ENCODE assay signal across 1 fruit fly cellular context in genomic region chrX:17125017-17125821, dm6.
TF ChIP-seq lines count a peak whose summit lies in the region.

No protein-coding gene starts in this region.

TF ChIP-seq in whole organism, embryonic, 481 proteins besides CTCF, POLR2A, EP300 and RAD21 (continued from another document and continues in another):
- peak; percentile 72 for TF ChIP-seq CG14014 (GFP tag; IDR thresholded peaks at IDR 0.05; lab: Robert Waterston, UW)
- peak; percentile 90 for TF ChIP-seq amos (GFP tag; IDR thresholded peaks at IDR 0.05; lab: Robert Waterston, UW; ENCODE audit: partially characterized antibody)
- no peak for TF ChIP-seq ATbp (GFP tag; optimal IDR thresholded peaks at IDR 0.05; lab: Kevin White, UChicago)
- peak; percentile 78 for TF ChIP-seq CG32532 (GFP tag; IDR thresholded peaks at IDR 0.05; lab: Robert Waterston, UW)
- TF ChIP-seq Dp (GFP tag; optimal IDR thresholded peaks at IDR 0.05; lab: Kevin White, UChicago): no peak
- TF ChIP-seq HLHmδ (GFP tag; optimal IDR thresholded peaks at IDR 0.05; lab: Kevin White, UChicago): peak; percentile 57
- TF ChIP-seq gcm (GFP tag; optimal IDR thresholded peaks at IDR 0.05; lab: Kevin White, UChicago): peak; percentile 8
- TF ChIP-seq kay (GFP tag; optimal IDR thresholded peaks at IDR 0.05; lab: Kevin White, UChicago): peak; percentile 6
- TF ChIP-seq CG31365 (tag; optimal IDR thresholded peaks at IDR 0.05; lab: Kevin White, UChicago): no peak
- TF ChIP-seq vnd (GFP tag; IDR thresholded peaks at IDR 0.05; lab: Robert Waterston, UW; ENCODE audit: partially characterized antibody): peak; percentile 92
- TF ChIP-seq CG1832 (GFP tag; optimal IDR thresholded peaks at IDR 0.05; lab: Kevin White, UChicago): peak; percentile 75
- TF ChIP-seq p53 (GFP tag; optimal IDR thresholded peaks at IDR 0.05; lab: Kevin White, UChicago): no peak
- TF ChIP-seq tio (GFP tag; optimal IDR thresholded peaks at IDR 0.05; lab: Kevin White, UChicago): peak; percentile 35
- peak; percentile 22; the same call in 1 of the 2 replicates for TF ChIP-seq Ravus (GFP tag; IDR thresholded peaks at IDR 0.05; lab: Robert Waterston, UW)
- peak; percentile 31 for TF ChIP-seq Nf-YB (GFP tag; optimal IDR thresholded peaks at IDR 0.05; lab: Kevin White, UChicago)
- 0 out of 3 replicates have a peak, but pooled peaks have one; percentile 30 for TF ChIP-seq H15 (GFP tag; IDR thresholded peaks at IDR 0.05; lab: Robert Waterston, UW)
- TF ChIP-seq CG10274 (GFP tag; optimal IDR thresholded peaks at IDR 0.05; lab: Kevin White, UChicago): peak; percentile 8
- no peak for TF ChIP-seq gce (GFP tag; IDR thresholded peaks at IDR 0.05; lab: Robert Waterston, UW)
- no peak for TF ChIP-seq CG12071 (GFP tag; optimal IDR thresholded peaks at IDR 0.05; lab: Kevin White, UChicago)
- peak; percentile 38 for TF ChIP-seq CG13775 (GFP tag; optimal IDR thresholded peaks at IDR 0.05; lab: Kevin White, UChicago)
- TF ChIP-seq HLH54F (GFP tag; optimal IDR thresholded peaks at IDR 0.05; lab: Kevin White, UChicago): peak; percentile 1
- no peak for TF ChIP-seq CG43689 (GFP tag; IDR thresholded peaks at IDR 0.05; lab: Robert Waterston, UW)
- peak; percentile 23 to 80 for TF ChIP-seq Hr51 (GFP tag; optimal IDR thresholded peaks at IDR 0.05; lab: Kevin White, UChicago)
- TF ChIP-seq Xbp1 (GFP tag; optimal IDR thresholded peaks at IDR 0.05; lab: Kevin White, UChicago): peak; percentile 43
- peak; percentile 34 for TF ChIP-seq CG8388 (GFP tag; optimal IDR thresholded peaks at IDR 0.05; lab: Kevin White, UChicago)
- TF ChIP-seq lab (GFP tag; optimal IDR thresholded peaks at IDR 0.05; lab: Kevin White, UChicago): peak; percentile 87
- TF ChIP-seq ham (GFP tag; IDR thresholded peaks at IDR 0.05; lab: Robert Waterston, UW): peak; percentile 23; the same call in 1 of the 2 replicates
- TF ChIP-seq CG2199 (GFP tag; IDR thresholded peaks at IDR 0.05; lab: Robert Waterston, UW): no peak
- no peak for TF ChIP-seq CG31388 (GFP tag; optimal IDR thresholded peaks at IDR 0.05; lab: Kevin White, UChicago)
- peak; percentile 13 for TF ChIP-seq gsb-n (tag; optimal IDR thresholded peaks at IDR 0.05; lab: Kevin White, UChicago)
- no peak; the same call in none of the 2 replicates for TF ChIP-seq E2f2 (GFP tag; IDR thresholded peaks at IDR 0.05; lab: Robert Waterston, UW)
- TF ChIP-seq NK7.1 (GFP tag; optimal IDR thresholded peaks at IDR 0.05; lab: Kevin White, UChicago): no peak
- TF ChIP-seq ase (GFP tag; IDR thresholded peaks at IDR 0.05; lab: Robert Waterston, UW): peak; percentile 58; the same call in 1 of the 3 replicates
- no peak for TF ChIP-seq CG31224 (GFP tag; IDR thresholded peaks at IDR 0.05; lab: Robert Waterston, UW)
- TF ChIP-seq HLH3B (GFP tag; IDR thresholded peaks at IDR 0.05; lab: Robert Waterston, UW): peak; percentile 76
- peak; percentile 18 for TF ChIP-seq grn (GFP tag; optimal IDR thresholded peaks at IDR 0.05; lab: Kevin White, UChicago)
- peak; percentile 52; the same call in 1 of the 3 replicates for TF ChIP-seq CG11093 (GFP tag; IDR thresholded peaks at IDR 0.05; lab: Robert Waterston, UW)
- peak; percentile 25 to 33 for TF ChIP-seq Trl (optimal IDR thresholded peaks at IDR 0.05; lab: Kevin White, UChicago)
- peak; percentile 50 for TF ChIP-seq Trl (GFP tag; optimal IDR thresholded peaks at IDR 0.05; lab: Kevin White, UChicago)
- TF ChIP-seq CG9932 (GFP tag; IDR thresholded peaks at IDR 0.05; lab: Robert Waterston, UW): peak; percentile 63
- peak; percentile 37 for TF ChIP-seq CG17385 (GFP tag; optimal IDR thresholded peaks at IDR 0.05; lab: Kevin White, UChicago)
- TF ChIP-seq Sox102F (GFP tag; optimal IDR thresholded peaks at IDR 0.05; lab: Kevin White, UChicago): peak; percentile 64
- peak; percentile 13 for TF ChIP-seq CG9437 (GFP tag; optimal IDR thresholded peaks at IDR 0.05; lab: Kevin White, UChicago)
- TF ChIP-seq bab2 (GFP tag; optimal IDR thresholded peaks at IDR 0.05; lab: Kevin White, UChicago): no peak
- TF ChIP-seq CG1647 (GFP tag; optimal IDR thresholded peaks at IDR 0.05; lab: Kevin White, UChicago): no peak
- TF ChIP-seq CG2889 (GFP tag; IDR thresholded peaks at IDR 0.05; lab: Robert Waterston, UW): peak; percentile 69; the same call in 2 of the 3 replicates
- TF ChIP-seq maf-S (GFP tag; optimal IDR thresholded peaks at IDR 0.05; lab: Kevin White, UChicago): peak; percentile 40
- no peak for TF ChIP-seq CG1792 (GFP tag; optimal IDR thresholded peaks at IDR 0.05; lab: Kevin White, UChicago)
- no peak for TF ChIP-seq Atf-2 (GFP tag; optimal IDR thresholded peaks at IDR 0.05; lab: Kevin White, UChicago)
- TF ChIP-seq ftz-f1 (GFP tag; optimal IDR thresholded peaks at IDR 0.05; lab: Kevin White, UChicago): peak; percentile 86
- TF ChIP-seq Bgb (GFP tag; IDR thresholded peaks at IDR 0.05; lab: Robert Waterston, UW; ENCODE audit: partially characterized antibody): peak; percentile 86
- TF ChIP-seq Mes4 (GFP tag; optimal IDR thresholded peaks at IDR 0.05; lab: Kevin White, UChicago): no peak
- peak; percentile 33; the same call in 1 of the 2 replicates for TF ChIP-seq GATAe (GFP tag; conservative IDR thresholded peaks at IDR 0.05; lab: Robert Waterston, UW)
- TF ChIP-seq repo (GFP tag; optimal IDR thresholded peaks at IDR 0.05; lab: Kevin White, UChicago): no peak
- TF ChIP-seq peb (GFP tag; IDR thresholded peaks at IDR 0.05; lab: Robert Waterston, UW): peak; percentile 36; the same call in 1 of the 2 replicates
- TF ChIP-seq zfh1 (GFP tag; IDR thresholded peaks at IDR 0.05; lab: Robert Waterston, UW): peak; percentile 65; the same call in 2 of the 3 replicates
- TF ChIP-seq Atf6 (GFP tag; IDR thresholded peaks at IDR 0.05; lab: Robert Waterston, UW): peak; percentile 74
- TF ChIP-seq CG15479 (GFP tag; optimal IDR thresholded peaks at IDR 0.05; lab: Kevin White, UChicago): peak; percentile 76
- TF ChIP-seq E2f1 (GFP tag; IDR thresholded peaks at IDR 0.05; lab: Robert Waterston, UW): peak; percentile 75
- no peak for TF ChIP-seq sc (optimal IDR thresholded peaks at IDR 0.05; lab: Kevin White, UChicago)
- no peak for TF ChIP-seq sc (GFP tag; optimal IDR thresholded peaks at IDR 0.05; lab: Kevin White, UChicago)
- no peak for TF ChIP-seq CG4617 (GFP tag; optimal IDR thresholded peaks at IDR 0.05; lab: Kevin White, UChicago; ENCODE audit: borderline replicate concordance)
- TF ChIP-seq CG18262 (tag; optimal IDR thresholded peaks at IDR 0.05; lab: Kevin White, UChicago): peak; percentile 68
- no peak for TF ChIP-seq usp (GFP tag; optimal IDR thresholded peaks at IDR 0.05; lab: Kevin White, UChicago)
- no peak; the same call in 1 of the 2 replicates for TF ChIP-seq Adf1 (GFP tag; IDR thresholded peaks at IDR 0.05; lab: Robert Waterston, UW)
- TF ChIP-seq pros (GFP tag; optimal IDR thresholded peaks at IDR 0.05; lab: Kevin White, UChicago): peak; percentile 22
- TF ChIP-seq Ssrp (tag; optimal IDR thresholded peaks at IDR 0.05; lab: Kevin White, UChicago): peak; percentile 23
- no peak for TF ChIP-seq tup (GFP tag; optimal IDR thresholded peaks at IDR 0.05; lab: Kevin White, UChicago)
- peak; percentile 49 for TF ChIP-seq CG10543 (GFP tag; optimal IDR thresholded peaks at IDR 0.05; lab: Kevin White, UChicago)
- no peak for TF ChIP-seq CkIIα-i1 (GFP tag; IDR thresholded peaks at IDR 0.05; lab: Robert Waterston, UW)
- peak; percentile 57; the same call in 2 of the 3 replicates for TF ChIP-seq Dbx (GFP tag; IDR thresholded peaks at IDR 0.05; lab: Robert Waterston, UW)
- peak; percentile 92 for TF ChIP-seq sna (GFP tag; IDR thresholded peaks at IDR 0.05; lab: Robert Waterston, UW; ENCODE audit: partially characterized antibody)
- TF ChIP-seq mld (GFP tag; IDR thresholded peaks at IDR 0.05; lab: Robert Waterston, UW; ENCODE audit: partially characterized antibody): peak; percentile 90; the same call in 2 of the 3 replicates
- TF ChIP-seq CHES-1-like (GFP tag; optimal IDR thresholded peaks at IDR 0.05; lab: Kevin White, UChicago): peak; percentile 38
- peak; percentile 25 for TF ChIP-seq salm (tag; optimal IDR thresholded peaks at IDR 0.05; lab: Kevin White, UChicago)
- TF ChIP-seq CG14667 (GFP tag; IDR thresholded peaks at IDR 0.05; lab: Robert Waterston, UW): peak; percentile 45
- peak; percentile 47 for TF ChIP-seq CG9215 (GFP tag; IDR thresholded peaks at IDR 0.05; lab: Robert Waterston, UW)
- TF ChIP-seq shn (GFP tag; optimal IDR thresholded peaks at IDR 0.05; lab: Kevin White, UChicago): peak; percentile 10
- TF ChIP-seq CG13624 (GFP tag; optimal IDR thresholded peaks at IDR 0.05; lab: Kevin White, UChicago): peak; percentile 22
- TF ChIP-seq danr (GFP tag; IDR thresholded peaks at IDR 0.05; lab: Robert Waterston, UW): peak; percentile 36; the same call in 1 of the 2 replicates
- no peak for TF ChIP-seq CG17912 (GFP tag; optimal IDR thresholded peaks at IDR 0.05; lab: Kevin White, UChicago)
- TF ChIP-seq CG18011 (GFP tag; optimal IDR thresholded peaks at IDR 0.05; lab: Kevin White, UChicago): no peak
- TF ChIP-seq CG10267 (tag; optimal IDR thresholded peaks at IDR 0.05; lab: Kevin White, UChicago): peak; percentile 42
- TF ChIP-seq CG10431 (GFP tag; optimal IDR thresholded peaks at IDR 0.05; lab: Kevin White, UChicago): no peak
- TF ChIP-seq oc (tag; optimal IDR thresholded peaks at IDR 0.05; lab: Kevin White, UChicago): no peak
- TF ChIP-seq B-H2 (GFP tag; optimal IDR thresholded peaks at IDR 0.05; lab: Kevin White, UChicago): peak; percentile 36
- TF ChIP-seq klu (GFP tag; IDR thresholded peaks at IDR 0.05; lab: Robert Waterston, UW): no peak
- TF ChIP-seq CG5953 (GFP tag; IDR thresholded peaks at IDR 0.05; lab: Robert Waterston, UW): peak; percentile 56
- no peak for TF ChIP-seq ems (GFP tag; optimal IDR thresholded peaks at IDR 0.05; lab: Kevin White, UChicago)
- TF ChIP-seq tx (GFP tag; optimal IDR thresholded peaks at IDR 0.05; lab: Kevin White, UChicago): peak; percentile 22
- no peak for TF ChIP-seq Poxn (GFP tag; IDR thresholded peaks at IDR 0.05; lab: Robert Waterston, UW)
- peak; percentile 62 for TF ChIP-seq CG13894 (tag; optimal IDR thresholded peaks at IDR 0.05; lab: Kevin White, UChicago)
- TF ChIP-seq onecut (GFP tag; IDR thresholded peaks at IDR 0.05; lab: Robert Waterston, UW): peak; percentile 36; the same call in 1 of the 2 replicates
- TF ChIP-seq Sox100B (GFP tag; optimal IDR thresholded peaks at IDR 0.05; lab: Kevin White, UChicago): peak; percentile 70
- TF ChIP-seq Tbp (GFP tag; optimal IDR thresholded peaks at IDR 0.05; lab: Kevin White, UChicago): no peak
- TF ChIP-seq her (GFP tag; optimal IDR thresholded peaks at IDR 0.05; lab: Kevin White, UChicago): peak; percentile 17
- TF ChIP-seq prd (optimal IDR thresholded peaks at IDR 0.05; lab: Kevin White, UChicago): no peak
- TF ChIP-seq prd (GFP tag; IDR thresholded peaks at IDR 0.05; lab: Robert Waterston, UW): peak; percentile 65
- TF ChIP-seq Rfx (GFP tag; IDR thresholded peaks at IDR 0.05; lab: Robert Waterston, UW): peak; percentile 83
- TF ChIP-seq CG15073 (GFP tag; optimal IDR thresholded peaks at IDR 0.05; lab: Kevin White, UChicago): no peak
- no peak for TF ChIP-seq dan (GFP tag; IDR thresholded peaks at IDR 0.05; lab: Robert Waterston, UW)
- TF ChIP-seq bowl (GFP tag; IDR thresholded peaks at IDR 0.05; lab: Robert Waterston, UW): peak; percentile 70
- peak; percentile 67; the same call in 2 of the 3 replicates for TF ChIP-seq CG34422 (GFP tag; IDR thresholded peaks at IDR 0.05; lab: Robert Waterston, UW)
- TF ChIP-seq pan (optimal IDR thresholded peaks at IDR 0.05; lab: Kevin White, UChicago): no peak
- TF ChIP-seq pan (GFP tag; optimal IDR thresholded peaks at IDR 0.05 in 1 of 2, IDR thresholded peaks at IDR 0.05 in 1 of 2): peak in 1 of 2 experiments; percentile 81
- peak; percentile 76; the same call in 1 of the 2 replicates for TF ChIP-seq CG42726 (GFP tag; IDR thresholded peaks at IDR 0.05; lab: Robert Waterston, UW; ENCODE audit: partially characterized antibody)
- peak; percentile 33 for TF ChIP-seq CG1602 (GFP tag; optimal IDR thresholded peaks at IDR 0.05; lab: Kevin White, UChicago)
- peak; percentile 12 for TF ChIP-seq CG15601 (tag; optimal IDR thresholded peaks at IDR 0.05; lab: Kevin White, UChicago)
- TF ChIP-seq yki (optimal IDR thresholded peaks at IDR 0.05; lab: Kevin White, UChicago): no peak
- no peak for TF ChIP-seq Bteb2 (GFP tag; optimal IDR thresholded peaks at IDR 0.05; lab: Kevin White, UChicago)
- TF ChIP-seq Hr3 (GFP tag; optimal IDR thresholded peaks at IDR 0.05; lab: Kevin White, UChicago): peak; percentile 9
- peak; percentile 87 for TF ChIP-seq unc-4 (GFP tag; IDR thresholded peaks at IDR 0.05; lab: Robert Waterston, UW; ENCODE audit: partially characterized antibody)
- TF ChIP-seq Drgx (GFP tag; IDR thresholded peaks at IDR 0.05; lab: Robert Waterston, UW): peak; percentile 26; the same call in 1 of the 2 replicates
- peak; percentile 95 for TF ChIP-seq row (GFP tag; IDR thresholded peaks at IDR 0.05; lab: Robert Waterston, UW)
- no peak for TF ChIP-seq CG7987 (GFP tag; optimal IDR thresholded peaks at IDR 0.05; lab: Kevin White, UChicago)
- TF ChIP-seq CG14050 (GFP tag; IDR thresholded peaks at IDR 0.05; lab: Robert Waterston, UW): peak; percentile 72
- no peak for TF ChIP-seq CG16815 (GFP tag; optimal IDR thresholded peaks at IDR 0.05; lab: Kevin White, UChicago)
- no peak for TF ChIP-seq emc (GFP tag; optimal IDR thresholded peaks at IDR 0.05; lab: Kevin White, UChicago)
- peak; percentile 54 for TF ChIP-seq CoRest (tag; optimal IDR thresholded peaks at IDR 0.05; lab: Kevin White, UChicago)
- TF ChIP-seq CG14710 (tag; optimal IDR thresholded peaks at IDR 0.05; lab: Kevin White, UChicago): peak; percentile 30
- TF ChIP-seq ewg (GFP tag; optimal IDR thresholded peaks at IDR 0.05; lab: Kevin White, UChicago): peak; percentile 78
- TF ChIP-seq sisA (GFP tag; IDR thresholded peaks at IDR 0.05; lab: Robert Waterston, UW): peak; percentile 55
- peak; percentile 73 for TF ChIP-seq CG4707 (GFP tag; optimal IDR thresholded peaks at IDR 0.05; lab: Kevin White, UChicago)
- TF ChIP-seq CG6854 (GFP tag; optimal IDR thresholded peaks at IDR 0.05; lab: Kevin White, UChicago): peak; percentile 71
- no peak for TF ChIP-seq Camta (GFP tag; optimal IDR thresholded peaks at IDR 0.05; lab: Kevin White, UChicago)
- TF ChIP-seq CG6765 (GFP tag; optimal IDR thresholded peaks at IDR 0.05; lab: Kevin White, UChicago): peak; percentile 67
- peak; percentile 50 for TF ChIP-seq scrt (GFP tag; optimal IDR thresholded peaks at IDR 0.05; lab: Kevin White, UChicago)
- TF ChIP-seq CG6175 (GFP tag; IDR thresholded peaks at IDR 0.05; lab: Robert Waterston, UW): peak; percentile 21; the same call in 1 of the 3 replicates
- peak; percentile 25 for TF ChIP-seq pho (GFP tag; optimal IDR thresholded peaks at IDR 0.05; lab: Kevin White, UChicago)
